Fruit fly (Drosophila melanogaster): ENCODE measurements around the gene CG42369.

The CG42369 gene

DNA sequence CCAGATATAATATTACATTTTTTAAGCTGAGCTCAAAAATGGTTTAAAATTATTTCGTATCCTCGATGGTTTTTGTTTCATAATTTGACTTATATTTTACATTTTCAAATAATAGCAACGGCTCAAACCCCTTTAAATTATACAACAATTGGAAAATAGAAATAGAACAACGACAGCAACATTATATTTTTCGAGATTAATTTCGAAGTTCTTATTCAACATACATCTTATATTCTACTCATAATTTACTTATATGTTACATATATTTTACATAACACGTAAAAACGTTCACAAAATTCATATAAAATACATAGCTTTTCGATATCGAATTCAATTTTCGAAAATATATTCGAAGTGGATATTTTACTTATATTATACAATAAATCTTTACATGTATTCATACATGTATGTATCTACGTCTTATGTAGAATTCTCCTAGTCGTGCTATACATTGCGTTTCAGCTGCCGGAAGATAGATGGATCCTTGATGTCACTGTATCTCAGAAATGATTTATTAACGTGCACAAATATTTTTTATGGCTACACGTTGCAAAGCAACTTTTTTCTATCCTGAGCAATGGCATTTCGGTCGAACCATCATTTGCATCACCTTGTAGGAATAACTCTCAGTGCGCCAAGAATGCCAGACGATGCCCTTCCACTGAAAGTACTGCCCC lies 40.2 kb downstream of the CG42369 start (continued):
- TF ChIP-seq HLH3B (GFP tag; IDR thresholded peaks at IDR 0.05) (peak; percentile 10; the same call in 1 of the 2 replicates), lola (GFP tag; optimal IDR thresholded peaks at IDR 0.05) (peak in 1 of 3 experiments; percentile 15), nmo (GFP tag; optimal IDR thresholded peaks at IDR 0.05) (peak; percentile 39), Blimp-1 (GFP tag; optimal IDR thresholded peaks at IDR 0.05) (peak; percentile 56), cad (GFP tag; optimal IDR thresholded peaks at IDR 0.05) (no peak), CG8359 (GFP tag; optimal IDR thresholded peaks at IDR 0.05; ENCODE audit: borderline replicate concordance) (no peak), HLHmδ (GFP tag; optimal IDR thresholded peaks at IDR 0.05) (peak; percentile 51), Hr78 (GFP tag; optimal IDR thresholded peaks at IDR 0.05) (no peak), tup (GFP tag; optimal IDR thresholded peaks at IDR 0.05) (no peak), CG3847 (GFP tag; IDR thresholded peaks at IDR 0.05) (0 out of 2 replicates have a peak, but pooled peaks have one; percentile 20), schlank (tag; optimal IDR thresholded peaks at IDR 0.05) (no peak), CG11093 (GFP tag; IDR thresholded peaks at IDR 0.05) (no peak), HHEX (GFP tag; optimal IDR thresholded peaks at IDR 0.05) (peak; percentile 22), wdn (GFP tag; IDR thresholded peaks at IDR 0.05) (0 out of 2 replicates have a peak, but pooled peaks have one; percentile 6), Abd-B (GFP tag; optimal IDR thresholded peaks at IDR 0.05) (no peak), Max (GFP tag; optimal IDR thresholded peaks at IDR 0.05) (no peak), CG12744 (GFP tag; optimal IDR thresholded peaks at IDR 0.05) (no peak), CG17802 (tag; optimal IDR thresholded peaks at IDR 0.05) (peak; percentile 60), CG33557 (GFP tag; optimal IDR thresholded peaks at IDR 0.05) (no peak), CG17328 (GFP tag; IDR thresholded peaks at IDR 0.05) (peak; percentile 55), CG18262 (tag; optimal IDR thresholded peaks at IDR 0.05) (peak; percentile 58), HLH4C (GFP tag; IDR thresholded peaks at IDR 0.05; ENCODE audit: partially characterized antibody) (no peak), CG6683 (GFP tag; optimal IDR thresholded peaks at IDR 0.05) (peak; percentile 27), ind (GFP tag; optimal IDR thresholded peaks at IDR 0.05) (peak; percentile 34), salm (tag; optimal IDR thresholded peaks at IDR 0.05) (no peak), Usf (GFP tag; optimal IDR thresholded peaks at IDR 0.05) (no peak), Hmr (GFP tag; optimal IDR thresholded peaks at IDR 0.05) (peak; percentile 30), CG2889 (GFP tag; IDR thresholded peaks at IDR 0.05) (no peak), CG1602 (GFP tag; optimal IDR thresholded peaks at IDR 0.05) (peak; percentile 21), CG11695 (GFP tag; IDR thresholded peaks at IDR 0.05) (0 out of 3 replicates have a peak, but pooled peaks have one; percentile 20), Taf1 (GFP tag; IDR thresholded peaks at IDR 0.05) (no peak), CG17612 (GFP tag; IDR thresholded peaks at IDR 0.05) (no peak), Nf-YC (tag; optimal IDR thresholded peaks at IDR 0.05) (peak; percentile 22), ap (GFP tag; IDR thresholded peaks at IDR 0.05) (peak; percentile 23; the same call in 1 of the 2 replicates), CG13624 (GFP tag; optimal IDR thresholded peaks at IDR 0.05) (no peak), MBD-R2 (GFP tag; IDR thresholded peaks at IDR 0.05) (no peak), CG30403 (GFP tag; optimal IDR thresholded peaks at IDR 0.05) (peak; percentile 9), Antp (GFP tag; optimal IDR thresholded peaks at IDR 0.05) (peak; percentile 26), Adf1 (GFP tag; IDR thresholded peaks at IDR 0.05) (no peak), CG11560 (tag; IDR thresholded peaks at IDR 0.05) (no peak), CG18599 (GFP tag; optimal IDR thresholded peaks at IDR 0.05) (peak; percentile 52), CG31388 (GFP tag; optimal IDR thresholded peaks at IDR 0.05) (peak; percentile 2), CG4328 (GFP tag; optimal IDR thresholded peaks at IDR 0.05) (no peak), CG15269 (tag; optimal IDR thresholded peaks at IDR 0.05) (peak; percentile 28), CG9932 (GFP tag; IDR thresholded peaks at IDR 0.05) (peak; percentile 51), CG15514 (GFP tag; optimal IDR thresholded peaks at IDR 0.05) (peak; percentile 37), CG17912 (GFP tag; optimal IDR thresholded peaks at IDR 0.05) (peak; percentile 39), CG10366 (GFP tag; IDR thresholded peaks at IDR 0.05) (peak; percentile 10; the same call in 1 of the 2 replicates)

Measured in whole organism, embryonic.